Worm (Caenorhabditis elegans) whole organism, L2 larva: ENCODE measurements around the gene ptp-5.2.

Experiments
- R02D3.7 ChIP-seq: fragments of 150-350 bp; optimal IDR thresholded peaks from 2 replicates; lab custom pipeline; 2014; ENCODE audit warnings: missing biosample characterization, missing genetic modification characterization
- ama-1 ChIP-seq: fragments of 150-350 bp; optimal IDR thresholded peaks from 2 replicates; lab custom pipeline; 2018; ENCODE audit warnings: inconsistent platforms
- elt-1 ChIP-seq: fragments of 150-350 bp; optimal IDR thresholded peaks from 2 replicates; lab custom pipeline; 2014; ENCODE audit warnings: missing biosample characterization, missing genetic modification characterization
- lin-11 ChIP-seq: fragments of 150-350 bp; sonication (generic microtip); optimal IDR thresholded peaks from 2 replicates; lab custom pipeline; 2014; ENCODE audit warnings: missing biosample characterization, missing genetic modification characterization, inconsistent platforms, mixed read lengths
- lin-39 ChIP-seq: fragments of 150-350 bp; optimal IDR thresholded peaks from 2 replicates; lab custom pipeline; 2014; ENCODE audit warnings: missing biosample characterization, missing genetic modification reagents, missing genetic modification characterization
- nhr-11 ChIP-seq: fragments of 150-350 bp; optimal IDR thresholded peaks from 2 replicates; lab custom pipeline; 2014; ENCODE audit warnings: missing biosample characterization, missing genetic modification characterization
- nhr-12 ChIP-seq: fragments of 150-350 bp; optimal IDR thresholded peaks from 2 replicates; lab custom pipeline; 2014; ENCODE audit warnings: missing biosample characterization, missing genetic modification characterization
- nhr-25 ChIP-seq: fragments of 150-350 bp; sonication (generic microtip); optimal IDR thresholded peaks from 3 replicates; lab custom pipeline; 2014; ENCODE audit warnings: missing biosample characterization, missing genetic modification characterization
- nhr-77 ChIP-seq: fragments of 150-350 bp; optimal IDR thresholded peaks from 2 replicates; lab custom pipeline; 2014; ENCODE audit warnings: missing biosample characterization, missing genetic modification characterization
- skn-1 ChIP-seq: sonication (generic microtip); optimal IDR thresholded peaks from 2 replicates; lab custom pipeline; 2017; ENCODE audit warnings: missing biosample characterization, missing genetic modification characterization
- unc-39 ChIP-seq: fragments of 150-350 bp; optimal IDR thresholded peaks from 2 replicates; lab custom pipeline; 2014; ENCODE audit warnings: missing biosample characterization, missing genetic modification characterization
- ztf-4 ChIP-seq: fragments of 150-350 bp; optimal IDR thresholded peaks from 2 replicates; lab custom pipeline; 2014; ENCODE audit warnings: missing biosample characterization, missing genetic modification characterization

DNA sequence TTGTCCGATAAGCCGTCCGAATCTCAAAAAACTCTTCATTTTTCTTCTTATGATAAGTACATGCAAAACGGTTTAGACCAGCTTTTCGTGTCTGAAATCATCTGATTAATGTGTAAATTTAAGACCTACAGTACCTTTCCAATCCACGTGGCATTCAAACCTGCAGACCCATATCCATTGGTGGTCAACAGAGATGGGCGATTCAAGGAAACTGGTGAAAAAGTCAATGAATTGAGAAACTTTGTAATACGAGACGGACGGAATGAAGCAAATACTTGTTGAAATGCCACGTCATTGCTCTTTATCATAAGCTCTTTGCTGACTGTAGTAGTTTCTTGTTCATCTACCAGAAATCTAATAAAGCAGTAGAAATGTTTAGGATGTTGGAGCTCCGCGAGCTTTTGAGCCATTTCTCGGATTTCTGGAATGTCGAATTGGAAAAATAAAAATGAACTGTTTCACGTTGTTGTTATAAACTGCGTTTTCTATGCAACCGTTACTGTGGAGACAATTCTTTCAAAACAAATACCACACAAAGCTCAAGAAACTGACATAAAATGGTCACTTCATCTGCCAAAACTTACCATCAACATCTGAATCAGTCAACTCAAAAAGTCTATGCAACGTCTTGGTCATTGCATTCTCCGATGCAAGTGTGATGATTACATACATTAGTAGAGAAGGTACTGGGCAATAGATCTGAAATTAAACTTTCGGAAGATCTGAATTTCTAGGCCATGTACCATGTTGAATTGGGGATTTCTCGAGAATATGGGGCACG, 3.4 kb upstream of the ptp-5.2 start:
- peak; percentile 81 for TF ChIP-seq ama-1 (lab: Kevin White, UChicago)
- TF ChIP-seq lin-39 (tag; lab: Kevin White, UChicago): no peak
- no peak for TF ChIP-seq nhr-25 (tag; lab: Kevin White, UChicago)
- TF ChIP-seq nhr-77 (tag; lab: Kevin White, UChicago): no peak
- TF ChIP-seq R02D3.7: no peak
- no peak for TF ChIP-seq lin-11 (tag; lab: Kevin White, UChicago)
- TF ChIP-seq elt-1: no peak
- TF ChIP-seq unc-39 (tag; lab: Kevin White, UChicago): no peak
- TF ChIP-seq ztf-4 (tag; lab: Kevin White, UChicago): peak; percentile 39
- TF ChIP-seq nhr-12 (tag; lab: Kevin White, UChicago): no peak
- TF ChIP-seq nhr-11 (tag; lab: Kevin White, UChicago): no peak
- TF ChIP-seq skn-1 (tag; lab: Kevin White, UChicago): no peak
